Worm (Caenorhabditis elegans) whole organism, early embryonic: ENCODE data around the gene emb-27.

ENCODE experiments used
- B0310.2 ChIP-seq: sonication (generic microtip); optimal IDR thresholded peaks from 2 replicates; lab custom pipeline; 2016; ENCODE audit warnings: mild to moderate bottlenecking, missing genetic modification characterization, missing compliant biosample characterization
- F13C5.2 ChIP-seq: sonication (generic microtip); optimal IDR thresholded peaks from 2 replicates; lab custom pipeline; 2017; ENCODE audit warnings: mild to moderate bottlenecking, missing genetic modification characterization, inconsistent platforms, missing compliant biosample characterization
- aly-1 ChIP-seq: sonication (generic microtip); optimal IDR thresholded peaks from 2 replicates; lab custom pipeline; 2016; ENCODE audit warnings: missing genetic modification characterization, missing compliant biosample characterization
- ama-1 ChIP-seq: fragments of 150-350 bp; optimal IDR thresholded peaks from 2 replicates; lab custom pipeline; 2014
- ceh-13 ChIP-seq: fragments of 200-800 bp; sonication (Bioruptor generic); optimal IDR thresholded peaks from 2 replicates; lab custom pipeline; 2018; ENCODE audit warnings: mild to moderate bottlenecking, missing genetic modification characterization, missing compliant biosample characterization
- ceh-36 ChIP-seq: sonication (generic microtip); optimal IDR thresholded peaks from 2 replicates; lab custom pipeline; 2016; ENCODE audit warnings: missing genetic modification characterization, inconsistent platforms, missing compliant biosample characterization
- ets-7 ChIP-seq: sonication (generic microtip); optimal IDR thresholded peaks from 2 replicates; lab custom pipeline; 2016; ENCODE audit warnings: missing genotype, missing genetic modification characterization, missing compliant biosample characterization
- flt-1 ChIP-seq: fragments of 200-800 bp; sonication (Bioruptor generic); IDR thresholded peaks from 2 replicates; pipeline ENCODE4 v1.3.6; 2022; ENCODE audit warnings: missing genetic modification characterization, missing compliant biosample characterization
- hmbx-1 ChIP-seq: sonication (generic microtip); optimal IDR thresholded peaks from 2 replicates; lab custom pipeline; 2016; ENCODE audit warnings: mild to moderate bottlenecking, missing genetic modification characterization, missing compliant biosample characterization
- hmg-4 ChIP-seq: fragments of 200-800 bp; sonication (Bioruptor generic); optimal IDR thresholded peaks from 2 replicates; lab custom pipeline; 2018; ENCODE audit warnings: mild to moderate bottlenecking, missing genetic modification characterization, missing compliant biosample characterization
- hnd-1 ChIP-seq: sonication (generic microtip); optimal IDR thresholded peaks from 2 replicates; lab custom pipeline; 2016; ENCODE audit warnings: missing genetic modification characterization, missing compliant biosample characterization
- pes-1 ChIP-seq: fragments of 200-800 bp; sonication (Bioruptor generic); IDR thresholded peaks from 2 replicates; pipeline ENCODE4 v1.3.6; 2022; ENCODE audit warnings: missing genetic modification reagents, missing genetic modification characterization, missing compliant biosample characterization
- scrt-1 ChIP-seq: fragments of 200-800 bp; sonication (Bioruptor generic); IDR thresholded peaks from 2 replicates; pipeline ENCODE4 v1.3.6; 2022; ENCODE audit warnings: missing genetic modification characterization, missing compliant biosample characterization
- sea-1 ChIP-seq: fragments of 200-800 bp; sonication (Bioruptor generic); conservative IDR thresholded peaks from 2 replicates; pipeline ENCODE4 v1.3.6; 2022; ENCODE audit warnings: missing genetic modification characterization, missing compliant biosample characterization
- tbx-11 ChIP-seq: fragments of 200-800 bp; sonication (Bioruptor generic); IDR thresholded peaks from 2 replicates; pipeline ENCODE4 v1.3.6; 2022; ENCODE audit warnings: missing genetic modification characterization, missing compliant biosample characterization
- tbx-37 ChIP-seq: fragments of 200-800 bp; sonication (Bioruptor generic); conservative IDR thresholded peaks from 2 replicates; pipeline ENCODE4 v1.3.6; 2022; ENCODE audit warnings: missing genetic modification reagents, missing genetic modification characterization, missing compliant biosample characterization
- tra-4 ChIP-seq: sonication (generic microtip); optimal IDR thresholded peaks from 2 replicates; lab custom pipeline; 2017; ENCODE audit warnings: missing genetic modification characterization, missing compliant biosample characterization

emb-27 gene

ce11 chrII:8128273-8129039 lies 33.5 kb downstream of the emb-27 start:
- TF ChIP-seq tbx-37 (GFP tag; lab: Robert Waterston, UW) = peak; percentile 50; the same call in 1 of the 2 replicates
- TF ChIP-seq aly-1 (tag; lab: Kevin White, UChicago) = peak; percentile 76
- peak; percentile 64; the same call in 1 of the 2 replicates for TF ChIP-seq scrt-1 (GFP tag; lab: Robert Waterston, UW)
- no peak for TF ChIP-seq ceh-36
- TF ChIP-seq tra-4 (tag; lab: Kevin White, UChicago) = no peak
- no peak for TF ChIP-seq hnd-1 (tag; lab: Kevin White, UChicago)
- TF ChIP-seq pes-1 (GFP tag; lab: Robert Waterston, UW) = peak; percentile 38; the same call in 1 of the 2 replicates
- TF ChIP-seq F13C5.2 (tag; lab: Kevin White, UChicago) = peak; percentile 64
- no peak for TF ChIP-seq B0310.2
- TF ChIP-seq ceh-13 (GFP tag; lab: Kevin White, UChicago) = no peak
- 0 out of 2 replicates have a peak, but pooled peaks have one; percentile 43 for TF ChIP-seq flt-1 (GFP tag; lab: Robert Waterston, UW)
- 0 out of 2 replicates have a peak, but pooled peaks have one; percentile 32 for TF ChIP-seq sea-1 (GFP tag; lab: Robert Waterston, UW)
- peak; percentile 91 for TF ChIP-seq hmg-4 (GFP tag; lab: Kevin White, UChicago)
- no peak for TF ChIP-seq ama-1 (lab: Kevin White, UChicago)
- TF ChIP-seq hmbx-1 (tag; lab: Kevin White, UChicago) = no peak
- TF ChIP-seq ets-7 = peak; percentile 35
- TF ChIP-seq tbx-11 (GFP tag; lab: Robert Waterston, UW) = no peak

- TF ChIP-seq hnd-1 (tag; lab: Kevin White, UChicago) (no peak), ama-1 (lab: Kevin White, UChicago) (no peak), flt-1 (GFP tag; lab: Robert Waterston, UW) (no peak), tbx-37 (GFP tag; lab: Robert Waterston, UW) (no peak), hmg-4 (GFP tag; lab: Kevin White, UChicago) (no peak), tbx-11 (GFP tag; lab: Robert Waterston, UW) (no peak), ceh-13 (GFP tag; lab: Kevin White, UChicago) (no peak)
Measured at ce11 chrII:8127794-8128193, 34.2 kb downstream of the emb-27 start.

ce11 chrII:8127290-8127689 lies 34.7 kb downstream of the emb-27 start:
- TF ChIP-seq aly-1 (tag; lab: Kevin White, UChicago) = no peak
- no peak for TF ChIP-seq ceh-36
- no peak for TF ChIP-seq F13C5.2 (tag; lab: Kevin White, UChicago)
- no peak for TF ChIP-seq hmbx-1 (tag; lab: Kevin White, UChicago)
- no peak for TF ChIP-seq tbx-37 (GFP tag; lab: Robert Waterston, UW)
- TF ChIP-seq hnd-1 (tag; lab: Kevin White, UChicago) = no peak
- TF ChIP-seq sea-1 (GFP tag; lab: Robert Waterston, UW) = no peak
- no peak for TF ChIP-seq ceh-13 (GFP tag; lab: Kevin White, UChicago)
- no peak for TF ChIP-seq B0310.2
- TF ChIP-seq scrt-1 (GFP tag; lab: Robert Waterston, UW) = no peak
- no peak for TF ChIP-seq tra-4 (tag; lab: Kevin White, UChicago)
- no peak for TF ChIP-seq pes-1 (GFP tag; lab: Robert Waterston, UW)
- TF ChIP-seq flt-1 (GFP tag; lab: Robert Waterston, UW) = no peak
- no peak for TF ChIP-seq tbx-11 (GFP tag; lab: Robert Waterston, UW)
- no peak for TF ChIP-seq ama-1 (lab: Kevin White, UChicago)
- no peak for TF ChIP-seq hmg-4 (GFP tag; lab: Kevin White, UChicago)
- TF ChIP-seq ets-7 = no peak

ce11 chrII:8126617-8127016 lies 35.4 kb downstream of the emb-27 start:
- TF ChIP-seq scrt-1 (GFP tag; lab: Robert Waterston, UW) (no peak), aly-1 (tag; lab: Kevin White, UChicago) (no peak), sea-1 (GFP tag; lab: Robert Waterston, UW) (no peak), hnd-1 (tag; lab: Kevin White, UChicago) (no peak), hmg-4 (GFP tag; lab: Kevin White, UChicago) (no peak), B0310.2 (no peak), tbx-11 (GFP tag; lab: Robert Waterston, UW) (no peak), ets-7 (no peak), tra-4 (tag; lab: Kevin White, UChicago) (no peak), F13C5.2 (tag; lab: Kevin White, UChicago) (no peak), hmbx-1 (tag; lab: Kevin White, UChicago) (no peak), ceh-13 (GFP tag; lab: Kevin White, UChicago) (no peak), tbx-37 (GFP tag; lab: Robert Waterston, UW) (no peak), ama-1 (lab: Kevin White, UChicago) (no peak), pes-1 (GFP tag; lab: Robert Waterston, UW) (no peak), ceh-36 (no peak), flt-1 (GFP tag; lab: Robert Waterston, UW) (no peak)

ce11 chrII:8126132-8126531 lies 35.8 kb downstream of the emb-27 start:
- peak; percentile 41; the same call in 1 of the 2 replicates for TF ChIP-seq pes-1 (GFP tag; lab: Robert Waterston, UW)
- no peak for TF ChIP-seq hnd-1 (tag; lab: Kevin White, UChicago)
- TF ChIP-seq hmg-4 (GFP tag; lab: Kevin White, UChicago) = peak; percentile 21
- TF ChIP-seq hmbx-1 (tag; lab: Kevin White, UChicago) = no peak
- TF ChIP-seq ets-7 = no peak
- no peak for TF ChIP-seq scrt-1 (GFP tag; lab: Robert Waterston, UW)
- no peak for TF ChIP-seq tbx-37 (GFP tag; lab: Robert Waterston, UW)
- no peak for TF ChIP-seq B0310.2
- no peak for TF ChIP-seq ama-1 (lab: Kevin White, UChicago)

ce11 chrII:8125439-8125838 lies 36.5 kb downstream of the emb-27 start:
- TF ChIP-seq flt-1 (GFP tag; lab: Robert Waterston, UW) (no peak), tbx-37 (GFP tag; lab: Robert Waterston, UW) (no peak), hnd-1 (tag; lab: Kevin White, UChicago) (no peak), hmbx-1 (tag; lab: Kevin White, UChicago) (no peak), F13C5.2 (tag; lab: Kevin White, UChicago) (no peak), aly-1 (tag; lab: Kevin White, UChicago) (no peak), ceh-13 (GFP tag; lab: Kevin White, UChicago) (no peak), ceh-36 (no peak), pes-1 (GFP tag; lab: Robert Waterston, UW) (no peak), B0310.2 (no peak), sea-1 (GFP tag; lab: Robert Waterston, UW) (no peak), scrt-1 (GFP tag; lab: Robert Waterston, UW) (no peak), hmg-4 (GFP tag; lab: Kevin White, UChicago) (no peak), tbx-11 (GFP tag; lab: Robert Waterston, UW) (no peak), ets-7 (no peak)
